Fruit fly (Drosophila melanogaster): ENCODE results near the gene Boh2.
A peak's percentile ranks its signal among the peaks of the same experiment; 100 is the strongest.

Boh2 gene

DNA sequence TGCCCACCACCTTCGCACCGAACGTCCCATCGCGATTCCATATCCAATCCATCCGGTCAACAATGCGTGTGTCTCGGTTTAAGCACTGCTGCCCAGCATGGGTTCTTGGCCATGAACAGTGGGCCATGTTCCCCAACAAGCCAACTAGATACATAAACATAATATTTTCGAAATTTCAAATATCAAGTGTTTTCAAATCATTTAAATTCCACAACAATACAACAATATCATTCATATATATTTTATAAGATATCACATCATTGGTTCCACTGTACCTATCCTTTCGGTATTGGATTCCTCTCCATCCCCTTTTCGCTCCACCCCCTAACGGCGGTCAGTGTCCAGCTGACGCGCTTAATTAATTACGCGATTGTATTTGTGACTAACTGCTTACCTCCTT lies 43.2 kb downstream of the Boh2 start (continued):
- TF ChIP-seq CG11247 (GFP tag; IDR thresholded peaks at IDR 0.05) (peak; percentile 52), ems (GFP tag; optimal IDR thresholded peaks at IDR 0.05) (peak; percentile 4), gt (GFP tag; IDR thresholded peaks at IDR 0.05) (no peak), CG1792 (GFP tag; optimal IDR thresholded peaks at IDR 0.05) (no peak), Sox100B (GFP tag; optimal IDR thresholded peaks at IDR 0.05) (no peak), CG1832 (GFP tag; optimal IDR thresholded peaks at IDR 0.05) (no peak), tx (GFP tag; optimal IDR thresholded peaks at IDR 0.05) (no peak), CG11696 (GFP tag; IDR thresholded peaks at IDR 0.05) (no peak), CG10209 (GFP tag; optimal IDR thresholded peaks at IDR 0.05) (no peak), CG12659 (GFP tag; optimal IDR thresholded peaks at IDR 0.05) (no peak), hth (optimal IDR thresholded peaks at IDR 0.05) (no peak), yki (optimal IDR thresholded peaks at IDR 0.05) (no peak), Ada2b (GFP tag; IDR thresholded peaks at IDR 0.05) (no peak), ssp (GFP tag; IDR thresholded peaks at IDR 0.05) (no peak), lilli (GFP tag; optimal IDR thresholded peaks at IDR 0.05) (no peak), CkIIα-i1 (GFP tag; IDR thresholded peaks at IDR 0.05) (no peak), h (optimal IDR thresholded peaks at IDR 0.05) (no peak), Aef1 (GFP tag; IDR thresholded peaks at IDR 0.05) (no peak; the same call in 2 of the 3 replicates), lov (optimal IDR thresholded peaks at IDR 0.05) (no peak), lov (GFP tag; IDR thresholded peaks at IDR 0.05) (no peak), ato (GFP tag; IDR thresholded peaks at IDR 0.05; ENCODE audit: partially characterized antibody) (no peak), cg (GFP tag; optimal IDR thresholded peaks at IDR 0.05) (no peak), Max (GFP tag; optimal IDR thresholded peaks at IDR 0.05) (no peak), CG3838 (GFP tag; optimal IDR thresholded peaks at IDR 0.05) (no peak), CG4360 (GFP tag; IDR thresholded peaks at IDR 0.05) (no peak), CG15696 (tag; optimal IDR thresholded peaks at IDR 0.05) (no peak), mam (GFP tag; optimal IDR thresholded peaks at IDR 0.05) (no peak), CG8478 (optimal IDR thresholded peaks at IDR 0.05) (no peak), CG12942 (GFP tag; optimal IDR thresholded peaks at IDR 0.05) (no peak), Gsc (GFP tag; IDR thresholded peaks at IDR 0.05) (no peak), NFAT (GFP tag; IDR thresholded peaks at IDR 0.05) (no peak), hbn (GFP tag; IDR thresholded peaks at IDR 0.05; ENCODE audit: partially characterized antibody) (no peak), CG15011 (GFP tag; optimal IDR thresholded peaks at IDR 0.05) (no peak), tin (GFP tag; optimal IDR thresholded peaks at IDR 0.05) (no peak), Hmx (GFP tag; optimal IDR thresholded peaks at IDR 0.05) (no peak), chn (GFP tag; optimal IDR thresholded peaks at IDR 0.05) (peak; percentile 23), Jarid2 (GFP tag; optimal IDR thresholded peaks at IDR 0.05) (no peak), stwl (tag; optimal IDR thresholded peaks at IDR 0.05) (no peak), Dip2 (GFP tag; IDR thresholded peaks at IDR 0.05) (no peak), nmo (GFP tag; optimal IDR thresholded peaks at IDR 0.05) (peak; percentile 4), CG4617 (GFP tag; optimal IDR thresholded peaks at IDR 0.05; ENCODE audit: borderline replicate concordance) (no peak), Atf-2 (GFP tag; optimal IDR thresholded peaks at IDR 0.05) (no peak), gcm (GFP tag; optimal IDR thresholded peaks at IDR 0.05) (no peak), sc (optimal IDR thresholded peaks at IDR 0.05) (no peak), sc (GFP tag; optimal IDR thresholded peaks at IDR 0.05) (no peak), CG7987 (GFP tag; optimal IDR thresholded peaks at IDR 0.05) (no peak), dpn (GFP tag; optimal IDR thresholded peaks at IDR 0.05) (no peak), sug (tag; optimal IDR thresholded peaks at IDR 0.05) (no peak), eve (GFP tag; optimal IDR thresholded peaks at IDR 0.05) (no peak), fd3F (GFP tag; optimal IDR thresholded peaks at IDR 0.05) (no peak), Doc2 (GFP tag; IDR thresholded peaks at IDR 0.05) (no peak), CG17912 (GFP tag; optimal IDR thresholded peaks at IDR 0.05) (no peak), BtbVII (GFP tag; optimal IDR thresholded peaks at IDR 0.05) (no peak), CG5180 (GFP tag; optimal IDR thresholded peaks at IDR 0.05) (no peak)

All from whole organism, embryonic.